Fruit fly (Drosophila melanogaster) whole organism, embryonic: ENCODE data around the gene foxo.
A peak's percentile ranks its signal among the peaks of the same experiment; 100 is the strongest.

Experiments
- Atf-2 ChIP-seq: fragments of 200-800 bp; sonication (Bioruptor generic); optimal IDR thresholded peaks from 2 replicates; lab custom pipeline; 2016; ENCODE audit warnings: missing biosample characterization, missing genetic modification characterization
- CG10321 ChIP-seq: fragments of 200-800 bp; sonication (Bioruptor generic); IDR thresholded peaks from 2 replicates; pipeline ENCODE4 v1.3.6; 2022; ENCODE audit warnings: missing biosample characterization, missing genetic modification characterization
- CG10366 ChIP-seq: fragments of 200-800 bp; sonication (Bioruptor generic); IDR thresholded peaks from 2 replicates; pipeline ENCODE4 v1.3.6; 2022; ENCODE audit warnings: missing biosample characterization, missing genetic modification characterization
- CG12104 ChIP-seq: fragments of 200-800 bp; sonication (Bioruptor generic); optimal IDR thresholded peaks from 3 replicates; lab custom pipeline; 2016; ENCODE audit warnings: missing biosample characterization, missing genetic modification characterization
- CG12744 ChIP-seq: fragments of 200-800 bp; sonication (Bioruptor generic); optimal IDR thresholded peaks from 2 replicates; lab custom pipeline; 2016; ENCODE audit warnings: missing biosample characterization, missing genetic modification characterization
- CG13296 ChIP-seq: fragments of 200-800 bp; sonication (Bioruptor generic); optimal IDR thresholded peaks from 3 replicates; lab custom pipeline; 2018; ENCODE audit warnings: missing biosample characterization, mild to moderate bottlenecking, missing genetic modification characterization
- CG16863 ChIP-seq: fragments of 200-800 bp; sonication (Bioruptor generic); optimal IDR thresholded peaks from 3 replicates; lab custom pipeline; 2016; ENCODE audit warnings: missing biosample characterization, missing genetic modification characterization
- CG17912 ChIP-seq: fragments of 200-800 bp; sonication (Bioruptor generic); optimal IDR thresholded peaks from 2 replicates; lab custom pipeline; 2018; ENCODE audit warnings: missing biosample characterization, mild to moderate bottlenecking, missing genetic modification characterization
- CG2116 ChIP-seq: fragments of 200-800 bp; sonication (Bioruptor generic); optimal IDR thresholded peaks from 3 replicates; lab custom pipeline; 2018; ENCODE audit warnings: missing biosample characterization, mild to moderate bottlenecking, missing genetic modification characterization
- CG3838 ChIP-seq: fragments of 200-800 bp; sonication (Bioruptor generic); optimal IDR thresholded peaks from 3 replicates; lab custom pipeline; 2016; ENCODE audit warnings: missing biosample characterization, missing genetic modification characterization
- CG4820 ChIP-seq: fragments of 200-800 bp; sonication (Bioruptor generic); optimal IDR thresholded peaks from 3 replicates; lab custom pipeline; 2016; ENCODE audit warnings: missing biosample characterization, missing genetic modification characterization
- CG6854 ChIP-seq: fragments of 200-800 bp; sonication (Bioruptor generic); optimal IDR thresholded peaks from 3 replicates; lab custom pipeline; 2017; ENCODE audit warnings: missing biosample characterization, mild to moderate bottlenecking, missing genetic modification characterization
- CG9609 ChIP-seq: fragments of 200-800 bp; sonication (Bioruptor generic); optimal IDR thresholded peaks from 3 replicates; lab custom pipeline; 2016; ENCODE audit warnings: missing biosample characterization, missing genetic modification characterization
- Chrac-16 ChIP-seq: fragments of 200-800 bp; sonication (Bioruptor generic); optimal IDR thresholded peaks from 3 replicates; lab custom pipeline; 2016; ENCODE audit warnings: missing biosample characterization, missing genetic modification characterization
- Dad ChIP-seq: fragments of 200-800 bp; sonication (Bioruptor generic); optimal IDR thresholded peaks from 3 replicates; lab custom pipeline; 2016; ENCODE audit warnings: missing biosample characterization, missing genetic modification characterization
- Dek ChIP-seq: fragments of 200-800 bp; sonication (Bioruptor generic); optimal IDR thresholded peaks from 3 replicates; lab custom pipeline; 2019; ENCODE audit warnings: missing biosample characterization, mild to moderate bottlenecking, missing genetic modification characterization, moderate library complexity
- Drgx ChIP-seq: fragments of 200-800 bp; sonication (Bioruptor generic); IDR thresholded peaks from 2 replicates; pipeline ENCODE4 v1.3.6; 2022; ENCODE audit warnings: missing biosample characterization, missing genetic modification characterization
- Fer3 ChIP-seq: fragments of 200-800 bp; sonication (Bioruptor generic); optimal IDR thresholded peaks from 2 replicates; lab custom pipeline; 2018; ENCODE audit warnings: missing biosample characterization, mild to moderate bottlenecking, missing genetic modification characterization, moderate library complexity
- H2.0 ChIP-seq: fragments of 200-800 bp; sonication (Bioruptor generic); IDR thresholded peaks from 2 replicates; pipeline ENCODE4 v1.3.6; 2022; ENCODE audit warnings: missing biosample characterization, missing genetic modification characterization
- HHEX ChIP-seq: fragments of 200-800 bp; sonication (Bioruptor generic); optimal IDR thresholded peaks from 3 replicates; lab custom pipeline; 2017; ENCODE audit warnings: missing biosample characterization, mild to moderate bottlenecking, missing genetic modification characterization, missing genetic modification reagents
- HLH4C ChIP-seq: fragments of 200-800 bp; sonication (Bioruptor generic); IDR thresholded peaks from 3 replicates; pipeline ENCODE4 v1.3.6; 2022; ENCODE audit warnings: missing biosample characterization, missing genetic modification characterization; ENCODE audit not compliant: partially characterized antibody
- HLH54F ChIP-seq: fragments of 200-800 bp; sonication (Bioruptor generic); optimal IDR thresholded peaks from 3 replicates; lab custom pipeline; 2016; ENCODE audit warnings: missing biosample characterization, missing genetic modification characterization
- HmgD ChIP-seq: fragments of 200-800 bp; sonication (Bioruptor generic); optimal IDR thresholded peaks from 3 replicates; lab custom pipeline; 2016; ENCODE audit warnings: missing biosample characterization, missing genetic modification characterization
- HmgZ ChIP-seq: fragments of 200-800 bp; sonication (Bioruptor generic); optimal IDR thresholded peaks from 2 replicates; lab custom pipeline; 2018; ENCODE audit warnings: missing biosample characterization, mild to moderate bottlenecking, missing genetic modification characterization
- Hmr ChIP-seq: fragments of 200-800 bp; sonication (Bioruptor generic); optimal IDR thresholded peaks from 3 replicates; lab custom pipeline; 2017; ENCODE audit warnings: mild to moderate bottlenecking, missing biosample characterization, missing genetic modification reagents, missing genetic modification characterization
- Kr ChIP-seq: fragments of 200-800 bp; sonication (Bioruptor generic); optimal IDR thresholded peaks from 2 replicates; lab custom pipeline; 2017; ENCODE audit warnings: missing biosample characterization, mild to moderate bottlenecking, missing genetic modification characterization
- NFAT ChIP-seq: fragments of 200-800 bp; sonication (Bioruptor generic); IDR thresholded peaks from 2 replicates; pipeline ENCODE4 v1.3.6; 2022; ENCODE audit warnings: missing biosample characterization, missing genetic modification characterization
- NfI ChIP-seq: fragments of 200-800 bp; sonication (Bioruptor generic); optimal IDR thresholded peaks from 3 replicates; lab custom pipeline; 2018; ENCODE audit warnings: missing biosample characterization, mild to moderate bottlenecking, missing genetic modification characterization, moderate library complexity
- Oli ChIP-seq: fragments of 200-800 bp; sonication (Bioruptor generic); optimal IDR thresholded peaks from 2 replicates; lab custom pipeline; 2018; ENCODE audit warnings: missing biosample characterization, mild to moderate bottlenecking, missing genetic modification characterization, moderate library complexity
- Sry-δ ChIP-seq: fragments of 200-800 bp; sonication (Bioruptor generic); optimal IDR thresholded peaks from 2 replicates; lab custom pipeline; 2016; ENCODE audit warnings: missing biosample characterization, missing genetic modification characterization
- Xbp1 ChIP-seq: fragments of 200-800 bp; sonication (Bioruptor generic); optimal IDR thresholded peaks from 3 replicates; lab custom pipeline; 2016; ENCODE audit warnings: missing biosample characterization, mild to moderate bottlenecking, missing genetic modification characterization
- Xrp1 ChIP-seq: fragments of 200-800 bp; sonication (Bioruptor generic); IDR thresholded peaks from 2 replicates; pipeline ENCODE4 v1.3.6; 2022; ENCODE audit warnings: missing biosample characterization, missing genetic modification characterization
- bbx ChIP-seq: fragments of 200-800 bp; sonication (Bioruptor generic); IDR thresholded peaks from 2 replicates; pipeline ENCODE4 v1.3.6; 2022; ENCODE audit warnings: missing biosample characterization, missing genetic modification characterization; ENCODE audit not compliant: partially characterized antibody
- cad ChIP-seq: fragments of >200 bp; optimal IDR thresholded peaks from 2 replicates; lab custom pipeline; 2017; ENCODE audit warnings: missing biosample characterization, missing genetic modification characterization
- cg ChIP-seq: fragments of 200-800 bp; sonication (Bioruptor generic); optimal IDR thresholded peaks from 3 replicates; lab custom pipeline; 2019; ENCODE audit warnings: missing biosample characterization, mild to moderate bottlenecking, missing genetic modification characterization, moderate library complexity
- ci ChIP-seq: fragments of 200-800 bp; sonication (Bioruptor generic); IDR thresholded peaks from 3 replicates; pipeline ENCODE4 v1.3.6; 2022; ENCODE audit warnings: missing biosample characterization, missing genetic modification characterization
- crp ChIP-seq, 2 experiments: fragments of 200-800 bp; sonication (Bioruptor generic); optimal IDR thresholded peaks; 2 replicates in 1 of 2; 3 replicates in 1 of 2; lab custom pipeline; 2017; ENCODE audit warnings: missing biosample characterization in 2 of 2, missing genetic modification characterization in 2 of 2, mild to moderate bottlenecking in 1 of 2, moderate library complexity in 1 of 2
- dm ChIP-seq: fragments of 200-800 bp; sonication (Bioruptor generic); optimal IDR thresholded peaks from 3 replicates; lab custom pipeline; 2016; ENCODE audit warnings: missing biosample characterization, missing genetic modification characterization
- fru ChIP-seq: fragments of >200 bp; optimal IDR thresholded peaks from 2 replicates; lab custom pipeline; 2017
- gsb ChIP-seq: fragments of 200-800 bp; sonication (Bioruptor generic); IDR thresholded peaks from 2 replicates; pipeline ENCODE4 v1.3.6; 2022; ENCODE audit warnings: missing biosample characterization, missing genetic modification characterization
- jumu ChIP-seq: fragments of 200-800 bp; sonication (Bioruptor generic); optimal IDR thresholded peaks from 3 replicates; lab custom pipeline; 2016; ENCODE audit warnings: missing biosample characterization, missing genetic modification characterization
- nau ChIP-seq: fragments of 200-800 bp; sonication (Bioruptor generic); optimal IDR thresholded peaks from 3 replicates; lab custom pipeline; 2017; ENCODE audit warnings: missing biosample characterization, mild to moderate bottlenecking, missing genetic modification characterization, missing genetic modification reagents
- row ChIP-seq: fragments of 200-800 bp; sonication (Bioruptor generic); IDR thresholded peaks from 3 replicates; pipeline ENCODE4 v1.3.6; 2022; ENCODE audit warnings: missing biosample characterization, missing genetic modification characterization
- salm ChIP-seq: fragments of 200-800 bp; sonication (Bioruptor generic); optimal IDR thresholded peaks from 2 replicates; lab custom pipeline; 2018; ENCODE audit warnings: missing biosample characterization, mild to moderate bottlenecking, missing genetic modification characterization
- shn ChIP-seq: fragments of 200-800 bp; sonication (Bioruptor generic); optimal IDR thresholded peaks from 3 replicates; lab custom pipeline; 2016; ENCODE audit warnings: missing biosample characterization, missing genetic modification characterization
- sob ChIP-seq: fragments of 200-800 bp; sonication (Bioruptor generic); IDR thresholded peaks from 2 replicates; pipeline ENCODE4 v1.3.6; 2022; ENCODE audit warnings: missing biosample characterization, missing genetic modification characterization
- tin ChIP-seq: fragments of 200-800 bp; sonication (Bioruptor generic); optimal IDR thresholded peaks from 3 replicates; lab custom pipeline; 2016; ENCODE audit warnings: missing biosample characterization, missing genetic modification characterization
- trh ChIP-seq: fragments of 200-800 bp; sonication (Bioruptor generic); optimal IDR thresholded peaks from 2 replicates; lab custom pipeline; 2016; ENCODE audit warnings: missing biosample characterization, missing genetic modification characterization
- wek ChIP-seq: fragments of 200-800 bp; sonication (Bioruptor generic); optimal IDR thresholded peaks from 3 replicates; lab custom pipeline; 2018; ENCODE audit warnings: missing biosample characterization, mild to moderate bottlenecking, missing genetic modification characterization, moderate library complexity
- zen2 ChIP-seq: fragments of 200-800 bp; sonication (Bioruptor generic); IDR thresholded peaks from 3 replicates; pipeline ENCODE4 v1.3.6; 2022; ENCODE audit warnings: missing biosample characterization, missing genetic modification characterization; ENCODE audit not compliant: partially characterized antibody
- zfh1 ChIP-seq: fragments of 200-800 bp; sonication (Bioruptor generic); IDR thresholded peaks from 3 replicates; pipeline ENCODE4 v1.3.6; 2022; ENCODE audit warnings: missing biosample characterization, missing genetic modification characterization

Gene foxo

DNA sequence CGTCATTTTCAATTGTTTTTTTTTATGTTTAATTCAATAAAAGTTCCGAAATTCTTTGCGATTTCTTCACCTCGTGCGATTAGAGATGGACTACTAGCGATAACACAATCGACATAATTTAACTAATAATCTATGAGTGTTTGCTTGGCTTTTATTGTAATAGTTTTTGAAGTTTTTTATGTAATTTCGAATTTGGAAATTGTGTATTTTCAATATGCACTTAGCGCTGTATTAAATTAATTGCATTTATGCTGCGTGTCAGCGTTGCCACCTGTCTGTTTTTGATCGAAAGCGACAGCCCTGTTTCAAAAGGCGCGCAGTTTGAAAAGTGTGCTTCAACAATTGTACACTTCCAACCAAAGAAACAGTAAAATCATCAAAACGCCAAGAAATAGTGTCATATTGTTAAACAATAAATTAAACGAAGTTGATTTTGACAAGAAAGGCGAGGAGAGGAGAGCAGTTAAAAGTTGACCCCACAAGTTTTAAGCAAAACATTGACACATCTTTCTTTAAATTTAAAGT lies 20.8 kb upstream of the foxo start, which contains the start of gene CG9922 (continued):
- no peak for TF ChIP-seq CG10321 (GFP tag; lab: Robert Waterston, UW)
- peak; percentile 6 for TF ChIP-seq cg
- peak; percentile 36 for TF ChIP-seq NfI
- peak; percentile 34 for TF ChIP-seq Atf-2 (GFP tag; lab: Kevin White, UChicago)
- peak; percentile 54 for TF ChIP-seq Chrac-16
- TF ChIP-seq CG12744 (GFP tag; lab: Kevin White, UChicago), result peak; percentile 23
- TF ChIP-seq shn (GFP tag; lab: Kevin White, UChicago), result peak; percentile 47
- TF ChIP-seq CG3838 (GFP tag; lab: Kevin White, UChicago), result no peak
- no peak for TF ChIP-seq HHEX (GFP tag; lab: Kevin White, UChicago)
- TF ChIP-seq CG4820 (GFP tag; lab: Kevin White, UChicago), result peak; percentile 11
- no peak for TF ChIP-seq Oli (tag; lab: Kevin White, UChicago)
- TF ChIP-seq CG17912 (GFP tag; lab: Kevin White, UChicago), result no peak
- TF ChIP-seq salm (tag; lab: Kevin White, UChicago), result no peak
- no peak for TF ChIP-seq cad (GFP tag; lab: Kevin White, UChicago)
- peak; percentile 29 for TF ChIP-seq HLH54F (GFP tag; lab: Kevin White, UChicago)
- TF ChIP-seq nau (GFP tag; lab: Kevin White, UChicago), result peak; percentile 14
- no peak for TF ChIP-seq Fer3
- TF ChIP-seq Sry-δ (GFP tag; lab: Kevin White, UChicago), result peak; percentile 95
- TF ChIP-seq CG16863 (GFP tag; lab: Kevin White, UChicago), result peak; percentile 29
- TF ChIP-seq HLH4C (GFP tag; lab: Robert Waterston, UW), result peak; percentile 65; the same call in 2 of the 3 replicates
- peak; percentile 72 for TF ChIP-seq HmgZ (tag; lab: Kevin White, UChicago)
- no peak for TF ChIP-seq fru (lab: Kevin White, UChicago)
- peak; percentile 75; the same call in 2 of the 3 replicates for TF ChIP-seq row (GFP tag; lab: Robert Waterston, UW)
- peak; percentile 90 for TF ChIP-seq dm (GFP tag; lab: Kevin White, UChicago)
- TF ChIP-seq sob, result 0 out of 2 replicates have a peak, but pooled peaks have one; percentile 31
- TF ChIP-seq H2.0 (GFP tag; lab: Robert Waterston, UW), result no peak
- TF ChIP-seq Dad (GFP tag; lab: Kevin White, UChicago), result peak; percentile 64
- TF ChIP-seq Xbp1 (GFP tag; lab: Kevin White, UChicago), result peak; percentile 67
- no peak for TF ChIP-seq crp (GFP tag; optimal IDR thresholded peaks at IDR 0.05; lab: Kevin White, UChicago)
- no peak for TF ChIP-seq Dek (tag; lab: Kevin White, UChicago)
- TF ChIP-seq CG6854, result peak; percentile 5
- TF ChIP-seq Kr, result no peak
- TF ChIP-seq CG9609 (GFP tag; lab: Kevin White, UChicago), result peak; percentile 33
- TF ChIP-seq gsb (GFP tag; lab: Robert Waterston, UW), result no peak
- peak; percentile 61; the same call in 2 of the 3 replicates for TF ChIP-seq ci (GFP tag; lab: Robert Waterston, UW)
- TF ChIP-seq jumu (GFP tag; lab: Kevin White, UChicago), result peak; percentile 68
- TF ChIP-seq Xrp1 (GFP tag; lab: Robert Waterston, UW), result peak; percentile 63
- no peak for TF ChIP-seq Drgx (GFP tag; lab: Robert Waterston, UW)
- TF ChIP-seq tin (GFP tag; lab: Kevin White, UChicago), result peak; percentile 51
- no peak for TF ChIP-seq wek (GFP tag; lab: Kevin White, UChicago)
- TF ChIP-seq CG12104 (GFP tag; lab: Kevin White, UChicago), result no peak
- TF ChIP-seq zfh1 (GFP tag; lab: Robert Waterston, UW), result peak; percentile 66; the same call in 2 of the 3 replicates
- no peak for TF ChIP-seq NFAT (GFP tag; lab: Robert Waterston, UW)
- peak; percentile 94 for TF ChIP-seq CG2116
- TF ChIP-seq CG10366, result no peak
- peak; percentile 40 for TF ChIP-seq CG13296 (GFP tag; lab: Kevin White, UChicago)
- peak; percentile 49 for TF ChIP-seq Hmr
- no peak for TF ChIP-seq trh (GFP tag; lab: Kevin White, UChicago)
- TF ChIP-seq zen2 (GFP tag; lab: Robert Waterston, UW), result no peak; the same call in 2 of the 3 replicates
- peak; percentile 66 for TF ChIP-seq bbx
- TF ChIP-seq HmgD (GFP tag; lab: Kevin White, UChicago), result peak; percentile 49
